Fruit fly (Drosophila melanogaster) whole organism: ENCODE measurements around the gene Nse1.

Experiments used
- CG8478 ChIP-seq: fragments of >200 bp; optimal IDR thresholded peaks from 2 replicates; lab custom pipeline; 2018; ENCODE audit warnings: inconsistent platforms
- Dll ChIP-seq: fragments of >200 bp; optimal IDR thresholded peaks from 2 replicates; lab custom pipeline; 2017
- EcR ChIP-seq, 2 experiments: fragments of >200 bp; optimal IDR thresholded peaks; 2 replicates each; lab custom pipeline; 2017; ENCODE audit warnings: missing biosample characterization in 2 of 2, missing genetic modification characterization in 2 of 2, missing genetic modification reagents in 2 of 2
- pan ChIP-seq: fragments of >200 bp; optimal IDR thresholded peaks from 2 replicates; lab custom pipeline; 2017
- psq ChIP-seq: fragments of >200 bp; optimal IDR thresholded peaks from 2 replicates; lab custom pipeline; 2017
- usp ChIP-seq: fragments of >200 bp; optimal IDR thresholded peaks from 2 replicates; lab custom pipeline; 2017; ENCODE audit warnings: missing biosample characterization, missing genetic modification characterization, mixed read lengths

- TF ChIP-seq EcR (GFP tag; optimal IDR thresholded peaks at IDR 0.05; lab: Kevin White, UChicago): no peak
- no peak for TF ChIP-seq pan (lab: Kevin White, UChicago)
- no peak for TF ChIP-seq usp (GFP tag; lab: Kevin White, UChicago)
- no peak for TF ChIP-seq psq (lab: Kevin White, UChicago)
- no peak for TF ChIP-seq CG8478 (lab: Kevin White, UChicago)
- no peak for TF ChIP-seq Dll (lab: Kevin White, UChicago)
Observed at dm6 chr2L:6671409-6671808, 6.0 kb downstream of the Nse1 start.
